Worm (Caenorhabditis elegans): Measurements from ENCODE around the gene sra-2.

The sra-2 gene

ce11 chrII:9528480-9528879 lies at the start of gene sra-2:
sra-2 (plus strand) TSS chrII:9528780.
- TF ChIP-seq unc-42 (tag; optimal IDR thresholded peaks at IDR 0.05): no peak
- no peak for TF ChIP-seq tbx-2 (tag; optimal IDR thresholded peaks at IDR 0.05)
- TF ChIP-seq rnt-1 (tag; optimal IDR thresholded peaks at IDR 0.05): no peak
- no peak for TF ChIP-seq eyg-1 (tag; optimal IDR thresholded peaks at IDR 0.05)
- TF ChIP-seq hlh-15 (tag; optimal IDR thresholded peaks at IDR 0.05): no peak
- no peak for TF ChIP-seq ceh-45 (GFP tag; IDR thresholded peaks at IDR 0.05)
- TF ChIP-seq F13H6.1 (tag; optimal IDR thresholded peaks at IDR 0.05): no peak
- TF ChIP-seq madf-2 (tag; optimal IDR thresholded peaks at IDR 0.05): no peak

ce11 chrII:9480006-9480405 lies 48.6 kb upstream of the sra-2 start, which contains the start of gene T19H5.7:
T19H5.7 (minus strand) TSS chrII:9480106.
- TF ChIP-seq dve-1 (tag; optimal IDR thresholded peaks at IDR 0.05) (no peak), ceh-31 (tag; optimal IDR thresholded peaks at IDR 0.05) (no peak), elt-2 (tag; optimal IDR thresholded peaks at IDR 0.05) (no peak)

DNA sequence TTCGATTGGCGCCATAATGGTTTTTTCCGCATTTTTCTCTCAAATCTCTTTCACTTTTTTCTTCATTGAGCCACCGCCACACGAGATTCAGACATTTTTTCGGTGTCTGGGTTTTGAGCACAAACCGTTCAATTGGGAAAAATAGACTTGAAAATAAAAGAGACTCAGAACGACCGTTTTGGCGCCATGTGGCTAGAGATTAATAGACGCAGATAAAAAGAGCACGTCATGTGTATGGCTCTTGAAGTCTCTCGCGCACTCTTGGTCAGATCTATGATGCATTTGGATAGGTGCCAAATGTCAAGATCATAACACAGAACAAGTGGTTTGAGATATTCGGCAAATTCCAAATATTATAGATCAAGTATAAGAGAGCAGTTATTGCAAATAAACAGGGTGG lies 47.2 kb upstream of the sra-2 start:
- TF ChIP-seq unc-55 (GFP tag; optimal IDR thresholded peaks at IDR 0.05) (no peak), unc-3 (GFP tag; conservative IDR thresholded peaks at IDR 0.05) (no peak), unc-3 (tag; optimal IDR thresholded peaks at IDR 0.05) (no peak), fkh-6 (tag; optimal IDR thresholded peaks at IDR 0.05) (no peak), nfya-1 (tag; optimal IDR thresholded peaks at IDR 0.05) (no peak), hlh-8 (tag; optimal IDR thresholded peaks at IDR 0.05) (no peak), dve-1 (tag; optimal IDR thresholded peaks at IDR 0.05) (no peak), ceh-14 (tag; optimal IDR thresholded peaks at IDR 0.05) (no peak), ceh-45 (GFP tag; IDR thresholded peaks at IDR 0.05) (no peak), zip-5 (tag; optimal IDR thresholded peaks at IDR 0.05) (no peak), tbx-7 (tag; optimal IDR thresholded peaks at IDR 0.05) (no peak), odd-2 (tag; optimal IDR thresholded peaks at IDR 0.05) (no peak), elt-2 (tag; optimal IDR thresholded peaks at IDR 0.05) (no peak), tbx-2 (tag; optimal IDR thresholded peaks at IDR 0.05) (no peak), hlh-13 (GFP tag; optimal IDR thresholded peaks at IDR 0.05) (no peak)

ce11 chrII:9482529-9482928 lies 46.1 kb upstream of the sra-2 start:
- TF ChIP-seq ceh-30 (tag; optimal IDR thresholded peaks at IDR 0.05) (no peak), ceh-19 (GFP tag; optimal IDR thresholded peaks at IDR 0.05) (no peak), hlh-8 (tag; optimal IDR thresholded peaks at IDR 0.05) (no peak), gmeb-2 (tag; optimal IDR thresholded peaks at IDR 0.05) (no peak)

DNA sequence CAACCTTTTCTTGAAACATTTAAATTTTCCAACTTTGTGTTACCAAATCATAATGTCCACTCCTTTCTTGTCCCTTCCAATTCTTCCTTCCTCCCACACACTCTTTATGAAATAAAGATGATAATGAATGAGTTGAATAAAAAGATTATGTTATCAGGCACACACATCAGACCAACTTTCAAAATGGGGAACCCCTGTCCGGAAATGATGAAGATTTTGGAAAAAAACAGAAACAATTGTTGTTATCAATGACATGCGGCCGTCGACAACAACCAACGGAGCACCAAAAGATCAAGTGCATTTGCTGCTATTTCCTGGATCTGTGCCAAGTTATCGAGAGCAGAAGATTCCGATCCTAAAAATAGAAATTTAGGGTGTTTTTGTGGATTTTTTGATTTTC lies 45.2 kb upstream of the sra-2 start:
- TF ChIP-seq fax-1 (tag; optimal IDR thresholded peaks at IDR 0.05): no peak
- peak; percentile 28 for TF ChIP-seq elt-2 (tag; optimal IDR thresholded peaks at IDR 0.05)

- TF ChIP-seq fax-1 (tag; optimal IDR thresholded peaks at IDR 0.05): no peak
- no peak for TF ChIP-seq odd-2 (tag; optimal IDR thresholded peaks at IDR 0.05)
- TF ChIP-seq dve-1 (tag; optimal IDR thresholded peaks at IDR 0.05): no peak
- no peak for TF ChIP-seq ref-2 (tag; optimal IDR thresholded peaks at IDR 0.05)
Measured at ce11 chrII:9485081-9485730, 43.4 kb upstream of the sra-2 start.

DNA sequence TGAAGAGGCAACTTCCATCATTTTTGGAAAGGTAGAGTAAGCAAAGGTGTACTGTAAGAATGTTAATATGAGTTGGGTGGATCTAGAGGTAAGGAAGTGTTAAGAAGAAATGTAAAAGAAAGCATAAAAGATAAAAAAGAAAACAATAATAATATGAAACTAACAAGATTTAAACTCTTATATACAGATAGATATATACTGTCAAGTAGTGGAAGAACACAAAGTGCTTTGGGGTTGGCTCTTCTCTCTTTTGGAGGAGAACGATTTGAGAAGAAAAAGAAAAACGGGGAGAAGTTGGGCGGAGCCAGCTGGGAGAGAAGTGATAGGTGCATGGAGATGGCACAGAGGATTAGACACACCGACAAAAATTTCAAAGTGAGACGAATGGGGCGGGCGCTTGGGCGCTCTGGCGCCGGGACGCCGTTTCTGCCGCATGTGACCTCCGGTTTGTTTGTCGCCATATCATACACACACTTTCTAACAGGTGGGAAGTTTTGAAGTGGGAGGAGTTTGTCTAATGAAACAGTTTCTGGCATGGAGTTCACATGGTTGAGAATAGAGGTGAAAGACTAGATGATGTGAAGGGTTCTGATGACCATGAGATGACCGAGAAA lies 41.1 kb upstream of the sra-2 start, which contains the start of gene T19H5.4:
T19H5.4 (minus strand) TSS at position 51 of the 614 bp plus-strand sequence.
- TF ChIP-seq ceh-31 (tag; optimal IDR thresholded peaks at IDR 0.05): peak; percentile 23
- TF ChIP-seq Y22D7AL.16 (tag; optimal IDR thresholded peaks at IDR 0.05): no peak
- TF ChIP-seq ceh-48 (tag; optimal IDR thresholded peaks at IDR 0.05): no peak
- no peak for TF ChIP-seq ceh-9 (tag; optimal IDR thresholded peaks at IDR 0.05)
- TF ChIP-seq F13H6.1 (tag; optimal IDR thresholded peaks at IDR 0.05): no peak
- no peak for TF ChIP-seq fkh-10 (GFP tag; optimal IDR thresholded peaks at IDR 0.05)
- no peak for TF ChIP-seq C38D4.7 (GFP tag; optimal IDR thresholded peaks at IDR 0.05)
- no peak for TF ChIP-seq eyg-1 (tag; optimal IDR thresholded peaks at IDR 0.05)

All from whole organism, late embryonic.